Fruit fly (Drosophila melanogaster) whole organism, prepupa: ENCODE data around the gene Elovl7.

Experiments used
- Blimp-1 ChIP-seq: fragments of 200-800 bp; sonication (Bioruptor generic); optimal IDR thresholded peaks from 3 replicates; lab custom pipeline; 2017; ENCODE audit warnings: missing biosample characterization, missing genetic modification characterization, mild to moderate bottlenecking, moderate library complexity, missing genetic modification reagents
- CG10631 ChIP-seq: fragments of 200-800 bp; sonication (Bioruptor generic); optimal IDR thresholded peaks from 2 replicates; lab custom pipeline; 2016; ENCODE audit warnings: missing biosample characterization, missing genetic modification characterization
- CG10669 ChIP-seq: fragments of 200-800 bp; sonication (Bioruptor generic); optimal IDR thresholded peaks from 3 replicates; lab custom pipeline; 2018; ENCODE audit warnings: missing biosample characterization, mild to moderate bottlenecking, missing genetic modification characterization, moderate library complexity
- CG11294 ChIP-seq: fragments of 200-800 bp; sonication (Bioruptor generic); IDR thresholded peaks from 2 replicates; pipeline ENCODE4 v1.3.6; 2022; ENCODE audit warnings: missing biosample characterization, missing genetic modification characterization
- CG11762 ChIP-seq: fragments of 200-800 bp; sonication (Bioruptor generic); optimal IDR thresholded peaks from 3 replicates; lab custom pipeline; 2016; ENCODE audit warnings: missing biosample characterization, missing genetic modification characterization; ENCODE audit not compliant: insufficient read depth
- CG15336 ChIP-seq: fragments of 200-800 bp; sonication (Bioruptor generic); IDR thresholded peaks from 2 replicates; pipeline ENCODE4 v1.3.6; 2022; ENCODE audit warnings: missing biosample characterization, missing genetic modification characterization
- CG1621 ChIP-seq: fragments of 200-800 bp; sonication (Bioruptor generic); optimal IDR thresholded peaks from 3 replicates; lab custom pipeline; 2018; ENCODE audit warnings: missing biosample characterization, mild to moderate bottlenecking, missing genetic modification characterization
- CG16779 ChIP-seq: fragments of 200-800 bp; sonication (Bioruptor generic); optimal IDR thresholded peaks from 3 replicates; lab custom pipeline; 2017; ENCODE audit warnings: missing biosample characterization, mild to moderate bottlenecking, missing genetic modification characterization
- CG3032 ChIP-seq: fragments of 200-800 bp; optimal IDR thresholded peaks from 2 replicates; lab custom pipeline; 2019; ENCODE audit warnings: missing biosample characterization, mild to moderate bottlenecking, missing genetic modification characterization, moderate library complexity
- CG31627 ChIP-seq: fragments of 200-800 bp; sonication (Bioruptor generic); optimal IDR thresholded peaks from 3 replicates; lab custom pipeline; 2016; ENCODE audit warnings: missing biosample characterization, missing genetic modification characterization
- CG34406 ChIP-seq: fragments of 200-800 bp; sonication (Bioruptor generic); optimal IDR thresholded peaks from 3 replicates; lab custom pipeline; 2016; ENCODE audit warnings: missing biosample characterization, missing genetic modification characterization
- CG3919 ChIP-seq: fragments of 200-800 bp; sonication (Bioruptor generic); optimal IDR thresholded peaks from 3 replicates; lab custom pipeline; 2016; ENCODE audit warnings: missing biosample characterization, missing genetic modification characterization
- CG4318 ChIP-seq: fragments of 200-800 bp; sonication (Bioruptor generic); optimal IDR thresholded peaks from 3 replicates; lab custom pipeline; 2017; ENCODE audit warnings: missing biosample characterization, mild to moderate bottlenecking, missing genetic modification characterization
- CG6163 ChIP-seq: fragments of 200-800 bp; sonication (Bioruptor generic); IDR thresholded peaks from 3 replicates; pipeline ENCODE4 v1.3.6; 2022; ENCODE audit warnings: missing biosample characterization, missing genetic modification characterization
- CG6276 ChIP-seq: fragments of 200-800 bp; sonication (Bioruptor generic); optimal IDR thresholded peaks from 2 replicates; lab custom pipeline; 2017; ENCODE audit warnings: missing biosample characterization, mild to moderate bottlenecking, missing genetic modification characterization
- CG6792 ChIP-seq: fragments of 200-800 bp; sonication (Bioruptor generic); optimal IDR thresholded peaks from 3 replicates; lab custom pipeline; 2016; ENCODE audit warnings: missing biosample characterization, missing genetic modification characterization
- CG6854 ChIP-seq: fragments of 200-800 bp; sonication (Bioruptor generic); optimal IDR thresholded peaks from 2 replicates; lab custom pipeline; 2017; ENCODE audit warnings: missing biosample characterization, mild to moderate bottlenecking, missing genetic modification characterization
- CG7368 ChIP-seq: fragments of 200-800 bp; sonication (Bioruptor generic); optimal IDR thresholded peaks from 3 replicates; lab custom pipeline; 2016; ENCODE audit warnings: missing biosample characterization, missing genetic modification characterization
- CG8119 ChIP-seq: fragments of 200-800 bp; sonication (Bioruptor generic); IDR thresholded peaks from 3 replicates; pipeline ENCODE4 v1.3.6; 2022; ENCODE audit warnings: missing biosample characterization, missing genetic modification characterization
- CG8319 ChIP-seq: fragments of 200-800 bp; sonication (Bioruptor generic); optimal IDR thresholded peaks from 3 replicates; lab custom pipeline; 2016; ENCODE audit warnings: missing biosample characterization, missing genetic modification characterization
- CG8632 ChIP-seq: fragments of 200-800 bp; sonication (Bioruptor generic); optimal IDR thresholded peaks from 3 replicates; lab custom pipeline; 2016; ENCODE audit warnings: missing biosample characterization, missing genetic modification characterization
- CG9139 ChIP-seq: fragments of 200-800 bp; sonication (Bioruptor generic); optimal IDR thresholded peaks from 3 replicates; lab custom pipeline; 2017; ENCODE audit warnings: missing biosample characterization, mild to moderate bottlenecking, missing genetic modification characterization
- Eip75B ChIP-seq: fragments of 200-800 bp; sonication (Bioruptor generic); optimal IDR thresholded peaks from 3 replicates; lab custom pipeline; 2016; ENCODE audit warnings: missing biosample characterization, missing genetic modification characterization
- Eip93F ChIP-seq: fragments of 200-800 bp; sonication (Bioruptor generic); optimal IDR thresholded peaks from 2 replicates; lab custom pipeline; 2016; ENCODE audit warnings: missing biosample characterization, mild to moderate bottlenecking, missing genetic modification characterization
- Ets21C ChIP-seq: fragments of 200-800 bp; sonication (Bioruptor generic); optimal IDR thresholded peaks from 3 replicates; lab custom pipeline; 2016; ENCODE audit warnings: missing biosample characterization, missing genetic modification characterization
- Ets96B ChIP-seq: fragments of 200-800 bp; optimal IDR thresholded peaks from 2 replicates; lab custom pipeline; 2019; ENCODE audit warnings: missing biosample characterization, mild to moderate bottlenecking, missing genetic modification characterization, moderate library complexity
- Gug ChIP-seq: fragments of 200-800 bp; sonication (Bioruptor generic); IDR thresholded peaks from 2 replicates; pipeline ENCODE4 v1.3.6; 2022; ENCODE audit warnings: missing biosample characterization, missing genetic modification characterization
- Hr38 ChIP-seq: sonication (Bioruptor generic); optimal IDR thresholded peaks from 2 replicates; lab custom pipeline; 2016; ENCODE audit warnings: missing biosample characterization, missing genetic modification characterization
- Hr39 ChIP-seq: fragments of 200-800 bp; sonication (Bioruptor generic); optimal IDR thresholded peaks from 2 replicates; lab custom pipeline; 2016; ENCODE audit warnings: missing biosample characterization, missing genetic modification characterization
- Hr4 ChIP-seq: fragments of 200-800 bp; sonication (Bioruptor generic); optimal IDR thresholded peaks from 3 replicates; lab custom pipeline; 2016; ENCODE audit warnings: missing biosample characterization, missing genetic modification characterization
- Lpt ChIP-seq: fragments of 200-800 bp; sonication (Bioruptor generic); optimal IDR thresholded peaks from 3 replicates; lab custom pipeline; 2016; ENCODE audit warnings: missing biosample characterization, missing genetic modification characterization
- Met ChIP-seq: fragments of 200-800 bp; sonication (Bioruptor generic); optimal IDR thresholded peaks from 3 replicates; lab custom pipeline; 2016; ENCODE audit warnings: missing biosample characterization, missing genetic modification characterization
- OdsH ChIP-seq: fragments of 200-800 bp; sonication (Bioruptor generic); optimal IDR thresholded peaks from 3 replicates; lab custom pipeline; 2016; ENCODE audit warnings: missing biosample characterization, missing genetic modification characterization
- Smox ChIP-seq: fragments of 200-800 bp; sonication (Bioruptor generic); optimal IDR thresholded peaks from 3 replicates; lab custom pipeline; 2016; ENCODE audit warnings: missing biosample characterization, missing genetic modification characterization
- Sox14 ChIP-seq: fragments of 200-800 bp; sonication (Bioruptor generic); optimal IDR thresholded peaks from 3 replicates; lab custom pipeline; 2016; ENCODE audit warnings: missing biosample characterization, missing genetic modification characterization
- achi ChIP-seq: fragments of 200-800 bp; sonication (Bioruptor generic); optimal IDR thresholded peaks from 3 replicates; lab custom pipeline; 2016; ENCODE audit warnings: missing biosample characterization, missing genetic modification characterization
- acj6 ChIP-seq: fragments of 200-800 bp; sonication (Bioruptor generic); optimal IDR thresholded peaks from 3 replicates; lab custom pipeline; 2016; ENCODE audit warnings: missing biosample characterization, missing genetic modification characterization
- cyc ChIP-seq: fragments of 200-800 bp; sonication (Bioruptor generic); optimal IDR thresholded peaks from 3 replicates; lab custom pipeline; 2016; ENCODE audit warnings: missing biosample characterization, missing genetic modification characterization
- dac ChIP-seq: fragments of 200-800 bp; sonication (Bioruptor generic); optimal IDR thresholded peaks from 2 replicates; lab custom pipeline; 2017; ENCODE audit warnings: missing biosample characterization, mild to moderate bottlenecking, missing genetic modification characterization
- dsx ChIP-seq: fragments of 200-800 bp; optimal IDR thresholded peaks from 3 replicates; lab custom pipeline; 2019; ENCODE audit warnings: missing biosample characterization, mild to moderate bottlenecking, missing genetic modification characterization, moderate library complexity; ENCODE audit not compliant: poor library complexity, severe bottlenecking
- esn ChIP-seq: fragments of 200-800 bp; sonication (Bioruptor generic); optimal IDR thresholded peaks from 2 replicates; lab custom pipeline; 2016; ENCODE audit warnings: missing biosample characterization, mild to moderate bottlenecking, missing genetic modification characterization, moderate library complexity
- fd59A ChIP-seq: fragments of 200-800 bp; sonication (Bioruptor generic); optimal IDR thresholded peaks from 2 replicates; lab custom pipeline; 2017; ENCODE audit warnings: missing biosample characterization, mild to moderate bottlenecking, missing genetic modification characterization, missing genetic modification reagents
- fd85E ChIP-seq: fragments of 200-800 bp; sonication (Bioruptor generic); optimal IDR thresholded peaks from 3 replicates; lab custom pipeline; 2016; ENCODE audit warnings: missing biosample characterization, missing genetic modification characterization
- fkh ChIP-seq: fragments of 200-800 bp; sonication (Bioruptor generic); optimal IDR thresholded peaks from 3 replicates; lab custom pipeline; 2017; ENCODE audit warnings: missing biosample characterization, mild to moderate bottlenecking, missing genetic modification characterization, moderate library complexity
- lz ChIP-seq: fragments of 200-800 bp; sonication (Bioruptor generic); optimal IDR thresholded peaks from 3 replicates; lab custom pipeline; 2016; ENCODE audit warnings: missing biosample characterization, missing genetic modification characterization
- net ChIP-seq: fragments of 200-800 bp; sonication (Bioruptor generic); optimal IDR thresholded peaks from 3 replicates; lab custom pipeline; 2016; ENCODE audit warnings: missing biosample characterization, missing genetic modification characterization
- pdm3 ChIP-seq: fragments of 200-800 bp; sonication (Bioruptor generic); optimal IDR thresholded peaks from 3 replicates; lab custom pipeline; 2016; ENCODE audit warnings: missing biosample characterization, missing genetic modification characterization
- salr ChIP-seq, 2 experiments: fragments of 200-800 bp; sonication (Bioruptor generic); optimal IDR thresholded peaks; 3 replicates each; lab custom pipeline; 2016 to 2018; ENCODE audit warnings: missing biosample characterization in 2 of 2, missing genetic modification characterization in 2 of 2, mild to moderate bottlenecking in 1 of 2
- spab ChIP-seq: fragments of 200-800 bp; sonication (Bioruptor generic); optimal IDR thresholded peaks from 2 replicates; lab custom pipeline; 2017; ENCODE audit warnings: missing biosample characterization, mild to moderate bottlenecking, missing genetic modification characterization, missing genetic modification reagents
- ss ChIP-seq, 2 experiments: fragments of 200-800 bp; sonication (Bioruptor generic); optimal IDR thresholded peaks; 2 replicates in 1 of 2; 3 replicates in 1 of 2; lab custom pipeline; 2017 to 2018; ENCODE audit warnings: mild to moderate bottlenecking in 2 of 2, missing biosample characterization in 2 of 2, missing genetic modification characterization in 2 of 2, moderate library complexity in 1 of 2
- svp ChIP-seq: fragments of 200-800 bp; sonication (Bioruptor generic); peaks from one replicate; lab custom pipeline; 2016; ENCODE audit warnings: missing biosample characterization, missing genetic modification characterization
- topi ChIP-seq: fragments of 200-800 bp; sonication (Bioruptor generic); optimal IDR thresholded peaks from 3 replicates; lab custom pipeline; 2016; ENCODE audit warnings: missing biosample characterization, missing genetic modification characterization

The Elovl7 gene

dm6 chr3R:8029496-8030013, 33.9 kb upstream of the Elovl7 start, which contains the start of gene ImpE3:
Gene ImpE3, minus strand, starts transcription at chr3R:8029546.
- peak; percentile 31 for TF ChIP-seq CG6854 (GFP tag; lab: Kevin White, UChicago)
- peak; percentile 16 for TF ChIP-seq dsx (GFP tag; lab: Kevin White, UChicago)
- peak; percentile 80 for TF ChIP-seq Smox (GFP tag; lab: Kevin White, UChicago)
- TF ChIP-seq Gug, result no peak
- peak; percentile 92 for TF ChIP-seq svp (GFP tag; lab: Kevin White, UChicago)
- no peak for TF ChIP-seq Lpt (GFP tag; lab: Kevin White, UChicago)
- peak; percentile 53 for TF ChIP-seq acj6 (GFP tag; lab: Kevin White, UChicago)
- no peak for TF ChIP-seq Hr38 (GFP tag; lab: Kevin White, UChicago)
- TF ChIP-seq CG11294 (GFP tag; lab: Robert Waterston, UW), result no peak
- no peak for TF ChIP-seq spab (GFP tag; lab: Kevin White, UChicago)
- TF ChIP-seq CG8119 (GFP tag; lab: Robert Waterston, UW), result peak; percentile 41; the same call in 2 of the 3 replicates
- no peak for TF ChIP-seq CG15336 (GFP tag; lab: Robert Waterston, UW)
- peak; percentile 45 for TF ChIP-seq CG6792 (GFP tag; lab: Kevin White, UChicago)
- TF ChIP-seq salr (GFP tag; optimal IDR thresholded peaks at IDR 0.05; lab: Kevin White, UChicago), result no peak
- TF ChIP-seq ss (GFP tag; optimal IDR thresholded peaks at IDR 0.05; lab: Kevin White, UChicago), result peak in 1 of 2 experiments; percentile 2
- TF ChIP-seq CG8319 (GFP tag; lab: Kevin White, UChicago), result peak; percentile 21
- no peak for TF ChIP-seq Blimp-1
- peak; percentile 60 for TF ChIP-seq CG31627 (GFP tag; lab: Kevin White, UChicago)
- peak; percentile 23 for TF ChIP-seq CG7368
- TF ChIP-seq CG10631 (GFP tag; lab: Kevin White, UChicago), result peak; percentile 23
- TF ChIP-seq Eip93F (GFP tag; lab: Kevin White, UChicago), result peak; percentile 86
- peak; percentile 55 for TF ChIP-seq CG6276 (GFP tag; lab: Kevin White, UChicago)
- TF ChIP-seq achi (GFP tag; lab: Kevin White, UChicago), result peak; percentile 53
- peak; percentile 79 for TF ChIP-seq topi (GFP tag; lab: Kevin White, UChicago)
- peak; percentile 65 for TF ChIP-seq CG34406 (GFP tag; lab: Kevin White, UChicago)
- TF ChIP-seq esn (GFP tag; lab: Kevin White, UChicago), result peak; percentile 84
- TF ChIP-seq fd59A (GFP tag; lab: Kevin White, UChicago), result no peak
- TF ChIP-seq CG6163 (GFP tag; lab: Robert Waterston, UW), result 0 out of 3 replicates have a peak, but pooled peaks have one; percentile 9
- TF ChIP-seq Sox14 (GFP tag; lab: Kevin White, UChicago), result peak; percentile 66
- TF ChIP-seq CG3919 (GFP tag; lab: Kevin White, UChicago), result peak; percentile 57
- peak; percentile 50 for TF ChIP-seq Eip75B (GFP tag; lab: Kevin White, UChicago)
- peak; percentile 26 for TF ChIP-seq CG3032
- peak; percentile 3 for TF ChIP-seq CG4318 (GFP tag; lab: Kevin White, UChicago)
- peak; percentile 58 for TF ChIP-seq pdm3
- peak; percentile 51 for TF ChIP-seq Hr39
- peak; percentile 39 for TF ChIP-seq CG10669
- TF ChIP-seq net (GFP tag; lab: Kevin White, UChicago), result peak; percentile 30
- TF ChIP-seq CG11762 (GFP tag; lab: Kevin White, UChicago), result peak; percentile 33
- TF ChIP-seq lz (GFP tag; lab: Kevin White, UChicago), result peak; percentile 81
- TF ChIP-seq Met, result peak; percentile 82
- TF ChIP-seq OdsH (GFP tag; lab: Kevin White, UChicago), result peak; percentile 50
- TF ChIP-seq cyc (GFP tag; lab: Kevin White, UChicago), result peak; percentile 54
- no peak for TF ChIP-seq fkh (GFP tag; lab: Kevin White, UChicago)
- TF ChIP-seq Ets21C, result peak; percentile 44
- TF ChIP-seq Ets96B (tag; lab: Kevin White, UChicago), result peak; percentile 13
- peak; percentile 50 for TF ChIP-seq Hr4
- no peak for TF ChIP-seq CG1621
- no peak for TF ChIP-seq dac (GFP tag; lab: Kevin White, UChicago)
- peak; percentile 27 for TF ChIP-seq fd85E (GFP tag; lab: Kevin White, UChicago)
- peak; percentile 68 for TF ChIP-seq CG8632 (GFP tag; lab: Kevin White, UChicago)
- TF ChIP-seq CG9139 (GFP tag; lab: Kevin White, UChicago), result no peak
- no peak for TF ChIP-seq CG16779 (tag; lab: Kevin White, UChicago)
